Worm (Caenorhabditis elegans) whole organism, L3 larva: Measurements from ENCODE around the gene irk-2.

Experiments
- ama-1 ChIP-seq: fragments of 150-350 bp; optimal IDR thresholded peaks from 2 replicates; lab custom pipeline; 2018
- lin-39 ChIP-seq: fragments of 150-350 bp; optimal IDR thresholded peaks from 2 replicates; lab custom pipeline; 2018; ENCODE audit warnings: missing biosample characterization, missing genetic modification reagents, missing genetic modification characterization
- nfya-1 ChIP-seq: sonication (generic microtip); optimal IDR thresholded peaks from 2 replicates; lab custom pipeline; 2017; ENCODE audit warnings: missing genetic modification characterization, mild to moderate bottlenecking, missing compliant biosample characterization, antibody characterized with exemption, moderate library complexity; ENCODE audit not compliant: insufficient read depth
- nhr-11 ChIP-seq: fragments of 150-350 bp; optimal IDR thresholded peaks from 2 replicates; lab custom pipeline; 2014; ENCODE audit warnings: missing biosample characterization, missing genetic modification characterization
- nhr-28 ChIP-seq: fragments of 150-350 bp; optimal IDR thresholded peaks from 2 replicates; lab custom pipeline; 2014; ENCODE audit warnings: missing biosample characterization, missing genetic modification characterization
- sea-2 ChIP-seq: fragments of 150-350 bp; sonication (generic microtip); optimal IDR thresholded peaks from 4 replicates; lab custom pipeline; 2014; ENCODE audit warnings: missing biosample characterization, missing genetic modification reagents, missing genetic modification characterization
- ztf-4 ChIP-seq: fragments of 150-350 bp; optimal IDR thresholded peaks from 2 replicates; lab custom pipeline; 2014; ENCODE audit warnings: missing biosample characterization, missing genetic modification characterization

ce11 chrX:654804-655203 is 59.5 kb downstream of the irk-2 start, which contains the start of gene ifc-2:
- TF ChIP-seq ztf-4 (tag; lab: Kevin White, UChicago) (no peak), nhr-28 (tag; lab: Kevin White, UChicago) (no peak), sea-2 (GFP tag; lab: Kevin White, UChicago) (no peak), ama-1 (lab: Kevin White, UChicago) (no peak), lin-39 (tag; lab: Kevin White, UChicago) (no peak), nhr-11 (no peak), nfya-1 (no peak)
